Worm (Caenorhabditis elegans) whole organism, L2 larva: ENCODE results near the gene R09A8.9.

ENCODE experiments used
- F13H6.1 ChIP-seq: sonication (generic microtip); optimal IDR thresholded peaks from 2 replicates; lab custom pipeline; 2016; ENCODE audit warnings: missing genetic modification characterization, missing compliant biosample characterization
- R02D3.7 ChIP-seq: fragments of 150-350 bp; optimal IDR thresholded peaks from 2 replicates; lab custom pipeline; 2014; ENCODE audit warnings: missing biosample characterization, missing genetic modification characterization
- Y55F3AM.14 ChIP-seq: fragments of 200-800 bp; sonication (Bioruptor generic); optimal IDR thresholded peaks from 2 replicates; lab custom pipeline; 2018; ENCODE audit warnings: mild to moderate bottlenecking, missing genetic modification characterization, missing compliant biosample characterization
- ZK546.5 ChIP-seq: sonication (generic microtip); optimal IDR thresholded peaks from 2 replicates; lab custom pipeline; 2017; ENCODE audit warnings: missing biosample characterization, missing genetic modification characterization
- aly-2 ChIP-seq: fragments of 150-350 bp; optimal IDR thresholded peaks from 2 replicates; lab custom pipeline; 2014; ENCODE audit warnings: missing biosample characterization, missing genetic modification characterization
- ama-1 ChIP-seq: fragments of 150-350 bp; optimal IDR thresholded peaks from 2 replicates; lab custom pipeline; 2018; ENCODE audit warnings: inconsistent platforms
- ceh-16 ChIP-seq: fragments of 150-350 bp; optimal IDR thresholded peaks from 2 replicates; lab custom pipeline; 2014; ENCODE audit warnings: missing biosample characterization, missing genetic modification characterization
- dmd-4 ChIP-seq: sonication (generic microtip); optimal IDR thresholded peaks from 2 replicates; lab custom pipeline; 2017; ENCODE audit warnings: missing biosample characterization, missing genetic modification characterization
- egl-27 ChIP-seq: sonication (generic microtip); optimal IDR thresholded peaks from 3 replicates; lab custom pipeline; 2017; ENCODE audit warnings: missing biosample characterization, missing genetic modification reagents, missing genetic modification characterization
- elt-1 ChIP-seq: fragments of 150-350 bp; optimal IDR thresholded peaks from 2 replicates; lab custom pipeline; 2014; ENCODE audit warnings: missing biosample characterization, missing genetic modification characterization
- fos-1 ChIP-seq: fragments of 150-350 bp; optimal IDR thresholded peaks from 2 replicates; lab custom pipeline; 2014; ENCODE audit warnings: missing biosample characterization, missing genetic modification characterization
- gmeb-1 ChIP-seq: fragments of 150-350 bp; optimal IDR thresholded peaks from 2 replicates; lab custom pipeline; 2014; ENCODE audit warnings: missing biosample characterization, missing genetic modification characterization
- lin-11 ChIP-seq: fragments of 150-350 bp; sonication (generic microtip); optimal IDR thresholded peaks from 2 replicates; lab custom pipeline; 2014; ENCODE audit warnings: missing biosample characterization, missing genetic modification characterization, inconsistent platforms, mixed read lengths
- lin-39 ChIP-seq: fragments of 150-350 bp; optimal IDR thresholded peaks from 2 replicates; lab custom pipeline; 2014; ENCODE audit warnings: missing biosample characterization, missing genetic modification reagents, missing genetic modification characterization
- lsy-2 ChIP-seq, 2 experiments: fragments of 150-350 bp in 1 of 2; sonication (generic microtip) in 1 of 2; optimal IDR thresholded peaks; 2 replicates each; lab custom pipeline; 2014 to 2017; ENCODE audit warnings: missing biosample characterization in 2 of 2, missing genetic modification characterization in 2 of 2
- mab-5 ChIP-seq: fragments of 150-350 bp; optimal IDR thresholded peaks from 2 replicates; lab custom pipeline; 2014; ENCODE audit warnings: missing biosample characterization, missing genetic modification characterization
- mbf-1 ChIP-seq: sonication (generic microtip); optimal IDR thresholded peaks from 2 replicates; lab custom pipeline; 2017; ENCODE audit warnings: missing biosample characterization, missing genetic modification characterization
- mdl-1 ChIP-seq, 2 experiments: fragments of 150-350 bp in 1 of 2; sonication (generic microtip) in 1 of 2; optimal IDR thresholded peaks; 2 replicates each; lab custom pipeline; 2017; ENCODE audit warnings: missing biosample characterization in 2 of 2, missing genetic modification characterization in 2 of 2
- nhr-10 ChIP-seq: sonication (generic microtip); optimal IDR thresholded peaks from 2 replicates; lab custom pipeline; 2017; ENCODE audit warnings: missing biosample characterization, missing genetic modification characterization
- nhr-12 ChIP-seq: fragments of 150-350 bp; optimal IDR thresholded peaks from 2 replicates; lab custom pipeline; 2014; ENCODE audit warnings: missing biosample characterization, missing genetic modification characterization
- nhr-237 ChIP-seq: fragments of 150-350 bp; optimal IDR thresholded peaks from 2 replicates; lab custom pipeline; 2014; ENCODE audit warnings: missing biosample characterization, missing genetic modification characterization
- nhr-6 ChIP-seq: fragments of 150-350 bp; optimal IDR thresholded peaks from 2 replicates; lab custom pipeline; 2014; ENCODE audit warnings: missing biosample characterization, missing genetic modification characterization
- nhr-77 ChIP-seq: fragments of 150-350 bp; optimal IDR thresholded peaks from 2 replicates; lab custom pipeline; 2014; ENCODE audit warnings: missing biosample characterization, missing genetic modification characterization
- peb-1 ChIP-seq: fragments of 150-350 bp; optimal IDR thresholded peaks from 2 replicates; lab custom pipeline; 2014; ENCODE audit warnings: missing biosample characterization, missing genetic modification characterization
- sma-3 ChIP-seq: sonication (generic microtip); optimal IDR thresholded peaks from 2 replicates; lab custom pipeline; 2016; ENCODE audit warnings: missing genetic modification reagents, missing genetic modification characterization, missing compliant biosample characterization
- sma-9 ChIP-seq, 2 experiments: fragments of 150-350 bp in 1 of 2; sonication (generic microtip) in 1 of 2; optimal IDR thresholded peaks; 2 replicates each; lab custom pipeline; 2014 to 2016; ENCODE audit warnings: missing genetic modification characterization in 2 of 2, mild to moderate bottlenecking in 1 of 2, missing biosample characterization in 1 of 2, missing compliant biosample characterization in 1 of 2, missing genetic modification reagents in 1 of 2, moderate library complexity in 1 of 2
- unc-55 ChIP-seq: fragments of 150-350 bp; sonication (generic microtip); optimal IDR thresholded peaks from 3 replicates; lab custom pipeline; 2014; ENCODE audit warnings: missing biosample characterization, missing genetic modification reagents, missing genetic modification characterization
- zag-1 ChIP-seq: fragments of 150-350 bp; optimal IDR thresholded peaks from 2 replicates; lab custom pipeline; 2014; ENCODE audit warnings: missing biosample characterization, missing genetic modification characterization
- ztf-1 ChIP-seq: fragments of 200-800 bp; sonication (Bioruptor generic); conservative IDR thresholded peaks from 2 replicates; pipeline ENCODE4 v1.3.6; 2022; ENCODE audit warnings: missing genetic modification characterization, missing compliant biosample characterization
- ztf-11 ChIP-seq: sonication (generic microtip); optimal IDR thresholded peaks from 2 replicates; lab custom pipeline; 2017; ENCODE audit warnings: missing biosample characterization, missing genetic modification characterization
- ztf-4 ChIP-seq: fragments of 150-350 bp; optimal IDR thresholded peaks from 2 replicates; lab custom pipeline; 2014; ENCODE audit warnings: missing biosample characterization, missing genetic modification characterization

Gene R09A8.9

DNA sequence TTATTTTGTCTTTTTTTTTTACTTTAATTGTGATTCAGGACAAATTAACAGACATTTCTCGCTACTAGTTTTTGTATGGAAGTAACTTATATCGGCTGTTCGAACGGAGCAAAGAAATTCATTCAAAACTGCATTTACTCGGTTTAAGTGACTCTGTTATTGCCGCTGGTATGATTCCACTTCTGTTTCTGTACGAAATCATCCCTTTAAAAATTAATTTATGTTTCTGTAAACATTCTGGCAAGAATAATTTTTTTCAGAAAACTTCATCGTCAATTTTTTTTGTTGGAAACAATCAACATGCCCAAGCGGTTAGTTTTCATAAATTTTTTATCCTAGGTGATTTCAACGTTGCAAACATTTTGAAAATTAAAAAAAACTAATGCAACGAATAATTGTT is 24.0 kb upstream of the R09A8.9 start, which contains the start of gene T24D5.3:
T24D5.3 (plus strand) TSS at position 301 of the 400 bp plus-strand sequence.
- TF ChIP-seq nhr-12 (tag; lab: Kevin White, UChicago) (no peak), ztf-11 (no peak), mdl-1 (tag; optimal IDR thresholded peaks at IDR 0.05; lab: Kevin White, UChicago) (no peak), nhr-6 (tag; lab: Kevin White, UChicago) (no peak), ceh-16 (tag; lab: Kevin White, UChicago) (no peak), dmd-4 (tag; lab: Kevin White, UChicago) (no peak), lin-39 (no peak)

DNA sequence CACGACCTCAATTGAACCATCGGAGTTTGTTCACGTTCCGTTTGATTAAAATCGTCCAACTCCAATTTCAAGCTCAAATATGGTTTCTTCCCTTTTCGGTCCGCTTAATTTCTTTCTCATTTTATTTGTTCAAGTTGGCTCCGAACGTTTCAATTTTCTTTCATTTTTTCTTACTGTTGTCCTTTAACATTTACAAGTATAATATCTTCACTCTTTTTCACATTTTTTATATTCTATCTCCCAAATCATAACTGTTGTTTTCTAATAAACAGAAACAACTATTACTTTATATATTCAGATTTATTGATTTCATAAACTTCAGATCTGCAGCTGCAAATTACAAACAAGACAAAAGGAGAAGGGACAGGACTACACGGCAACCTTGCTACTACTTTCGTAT is 20.2 kb upstream of the R09A8.9 start:
- TF ChIP-seq ztf-1 (GFP tag; lab: Robert Waterston, UW) (no peak), sma-3 (GFP tag; lab: Kevin White, UChicago) (no peak)

DNA sequence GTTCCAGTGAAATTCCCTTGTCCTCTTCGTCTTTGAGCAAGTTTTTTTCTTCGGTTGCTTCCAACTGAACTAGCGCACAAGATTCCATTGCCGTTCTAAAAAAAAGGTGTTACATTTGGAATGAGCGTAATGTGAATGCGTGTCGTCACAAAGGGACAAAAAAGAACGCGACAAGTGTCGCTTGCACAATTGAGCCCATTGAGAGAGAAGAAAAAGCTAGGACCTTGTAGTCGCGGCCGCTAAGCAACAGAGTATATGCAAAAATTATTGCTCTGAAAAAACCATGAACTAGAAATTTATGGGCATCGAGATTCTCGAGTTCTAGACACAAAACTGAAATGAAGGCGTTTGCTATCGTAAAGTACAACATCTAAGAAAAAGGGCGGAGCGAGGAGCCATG is 17.4 kb upstream of the R09A8.9 start, which contains the start of gene T24D5.2:
T24D5.2 (minus strand) TSS at position 101 of the 400 bp plus-strand sequence.
- TF ChIP-seq ama-1 (no peak), ztf-4 (tag; lab: Kevin White, UChicago) (no peak), lsy-2 (tag; optimal IDR thresholded peaks at IDR 0.05; lab: Kevin White, UChicago) (no peak), zag-1 (tag; lab: Kevin White, UChicago) (no peak), sma-3 (GFP tag; lab: Kevin White, UChicago) (no peak), dmd-4 (tag; lab: Kevin White, UChicago) (no peak), elt-1 (tag; lab: Kevin White, UChicago) (no peak), mab-5 (tag; lab: Kevin White, UChicago) (no peak), nhr-77 (tag; lab: Kevin White, UChicago) (no peak), sma-9 (GFP tag; optimal IDR thresholded peaks at IDR 0.05; lab: Kevin White, UChicago) (no peak), sma-9 (tag; optimal IDR thresholded peaks at IDR 0.05; lab: Kevin White, UChicago) (no peak)

DNA sequence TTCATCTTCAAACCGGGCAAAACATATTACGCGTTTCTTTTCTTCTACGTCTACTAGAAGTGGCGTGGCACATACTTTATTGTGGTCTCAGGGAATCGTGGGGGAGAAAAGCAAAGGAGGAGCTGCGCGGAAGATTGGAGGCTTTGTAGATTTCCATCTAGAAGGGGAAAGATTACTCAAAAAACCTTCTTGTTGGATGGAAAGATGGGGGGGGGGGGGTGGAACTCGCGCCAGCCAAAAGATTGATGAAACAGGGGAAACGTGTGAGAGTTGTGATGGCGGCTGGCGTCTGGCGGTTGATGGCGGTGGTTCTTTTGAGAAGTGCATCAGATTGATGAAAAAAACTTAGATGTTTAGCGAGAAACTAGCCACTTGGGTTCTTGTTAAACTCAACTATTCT is 14.2 kb upstream of the R09A8.9 start:
- TF ChIP-seq unc-55 (GFP tag; lab: Kevin White, UChicago) (peak; percentile 53), sma-3 (GFP tag; lab: Kevin White, UChicago) (no peak)

DNA sequence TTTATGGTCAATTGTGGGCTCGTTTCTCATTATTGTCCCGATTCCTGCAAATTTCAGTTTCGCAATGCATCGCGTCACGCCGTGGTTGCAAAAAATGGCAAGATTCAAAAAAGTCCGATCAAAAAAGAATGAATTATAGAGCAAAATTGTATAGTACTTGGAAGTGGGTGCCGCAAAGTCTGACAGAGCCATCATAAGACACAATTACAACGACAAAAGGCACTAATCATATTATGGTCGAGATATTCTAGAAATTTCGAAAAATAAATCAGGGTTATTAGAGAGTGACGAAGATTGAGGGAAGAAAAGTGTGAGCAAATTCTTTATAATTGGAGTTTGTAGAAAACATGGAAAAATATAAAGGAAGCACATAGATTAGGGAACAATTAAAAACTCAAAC is 8.5 kb upstream of the R09A8.9 start:
- no peak for TF ChIP-seq ceh-16 (tag; lab: Kevin White, UChicago)
- no peak for TF ChIP-seq elt-1 (tag; lab: Kevin White, UChicago)
- TF ChIP-seq ztf-4 (tag; lab: Kevin White, UChicago) = no peak
- TF ChIP-seq sma-9 (GFP tag; optimal IDR thresholded peaks at IDR 0.05; lab: Kevin White, UChicago) = no peak
- TF ChIP-seq sma-9 (tag; optimal IDR thresholded peaks at IDR 0.05; lab: Kevin White, UChicago) = no peak
- no peak for TF ChIP-seq lin-39
- TF ChIP-seq egl-27 (tag; lab: Kevin White, UChicago) = no peak
- no peak for TF ChIP-seq nhr-10 (tag; lab: Kevin White, UChicago)
- TF ChIP-seq R02D3.7 (tag; lab: Kevin White, UChicago) = no peak
- no peak for TF ChIP-seq lsy-2 (tag; optimal IDR thresholded peaks at IDR 0.05; lab: Kevin White, UChicago)
- TF ChIP-seq nhr-237 = no peak
- no peak for TF ChIP-seq F13H6.1
- no peak for TF ChIP-seq sma-3 (GFP tag; lab: Kevin White, UChicago)
- TF ChIP-seq peb-1 (tag; lab: Kevin White, UChicago) = no peak
- no peak for TF ChIP-seq aly-2 (tag; lab: Kevin White, UChicago)
- no peak for TF ChIP-seq lin-11 (tag; lab: Kevin White, UChicago)

DNA sequence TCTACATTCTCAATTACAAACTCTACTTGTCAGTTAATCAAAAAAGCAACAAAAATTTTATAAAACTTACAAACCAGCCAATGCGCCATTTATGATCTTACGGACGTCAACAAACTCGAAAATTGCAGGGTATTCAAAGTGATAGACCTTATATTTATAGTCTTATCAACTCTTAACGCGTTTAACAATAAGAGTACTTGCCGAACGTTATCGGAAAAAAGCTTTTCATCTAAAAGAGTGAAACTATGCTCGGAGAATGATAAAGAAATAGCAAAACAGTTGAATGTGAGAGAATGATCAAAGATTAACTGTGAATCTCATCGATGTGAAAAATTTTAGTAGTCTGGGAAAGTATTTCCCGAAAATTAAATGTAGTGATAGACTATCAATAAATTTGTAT is 7.8 kb upstream of the R09A8.9 start:
- peak; percentile 62 for TF ChIP-seq fos-1 (tag; lab: Kevin White, UChicago)
- peak; percentile 70 for TF ChIP-seq sma-9 (GFP tag; optimal IDR thresholded peaks at IDR 0.05; lab: Kevin White, UChicago)
- no peak for TF ChIP-seq sma-9 (tag; optimal IDR thresholded peaks at IDR 0.05; lab: Kevin White, UChicago)
- TF ChIP-seq gmeb-1 = no peak
- no peak for TF ChIP-seq Y55F3AM.14 (GFP tag; lab: Kevin White, UChicago)
- no peak for TF ChIP-seq mbf-1
- no peak for TF ChIP-seq nhr-6 (tag; lab: Kevin White, UChicago)
- TF ChIP-seq ZK546.5 (tag; lab: Kevin White, UChicago) = no peak
